Fruit fly (Drosophila melanogaster) whole organism, adult: ENCODE measurements around the gene CG17361.

ENCODE experiments used
- CG1620 ChIP-seq: fragments of 200-800 bp; sonication (Bioruptor generic); optimal IDR thresholded peaks from 2 replicates; lab custom pipeline; 2016; ENCODE audit warnings: missing biosample characterization, missing genetic modification characterization
- CG33017 ChIP-seq: fragments of 200-800 bp; sonication (Bioruptor generic); optimal IDR thresholded peaks from 2 replicates; lab custom pipeline; 2018; ENCODE audit warnings: missing biosample characterization, mild to moderate bottlenecking, missing genetic modification characterization, moderate library complexity
- CG7045 ChIP-seq: fragments of 200-800 bp; sonication (Bioruptor generic); optimal IDR thresholded peaks from 2 replicates; lab custom pipeline; 2017; ENCODE audit warnings: missing biosample characterization, mild to moderate bottlenecking, missing genetic modification characterization
- Clk ChIP-seq: fragments of 200-800 bp; sonication (Bioruptor generic); optimal IDR thresholded peaks from 2 replicates; lab custom pipeline; 2017; ENCODE audit warnings: missing biosample characterization, missing genetic modification characterization
- cnc ChIP-seq, 2 experiments: fragments of >200 bp; optimal IDR thresholded peaks; 2 replicates each; lab custom pipeline; 2017
- kay ChIP-seq: fragments of 200-800 bp; sonication (Bioruptor generic); peaks from one replicate; lab custom pipeline; 2016; ENCODE audit warnings: missing biosample characterization, missing genetic modification characterization, borderline replicate concordance
- ovo ChIP-seq: fragments of 200-800 bp; sonication (Bioruptor generic); optimal IDR thresholded peaks from 2 replicates; lab custom pipeline; 2016; ENCODE audit warnings: missing biosample characterization, missing genetic modification characterization

dm6 chr3L:14002524-14003135 lies 5.6 kb downstream of the CG17361 start:
- no peak for TF ChIP-seq cnc (optimal IDR thresholded peaks at IDR 0.05; lab: Kevin White, UChicago)
- no peak for TF ChIP-seq CG7045 (GFP tag; lab: Kevin White, UChicago)
- no peak for TF ChIP-seq CG33017 (tag; lab: Kevin White, UChicago)
- no peak for TF ChIP-seq kay
- TF ChIP-seq Clk (GFP tag; lab: Kevin White, UChicago), result no peak
- TF ChIP-seq CG1620 (GFP tag; lab: Kevin White, UChicago), result no peak
- no peak for TF ChIP-seq ovo (GFP tag; lab: Kevin White, UChicago)
